Fruit fly (Drosophila melanogaster): ENCODE data around the gene CG15412.

DNA sequence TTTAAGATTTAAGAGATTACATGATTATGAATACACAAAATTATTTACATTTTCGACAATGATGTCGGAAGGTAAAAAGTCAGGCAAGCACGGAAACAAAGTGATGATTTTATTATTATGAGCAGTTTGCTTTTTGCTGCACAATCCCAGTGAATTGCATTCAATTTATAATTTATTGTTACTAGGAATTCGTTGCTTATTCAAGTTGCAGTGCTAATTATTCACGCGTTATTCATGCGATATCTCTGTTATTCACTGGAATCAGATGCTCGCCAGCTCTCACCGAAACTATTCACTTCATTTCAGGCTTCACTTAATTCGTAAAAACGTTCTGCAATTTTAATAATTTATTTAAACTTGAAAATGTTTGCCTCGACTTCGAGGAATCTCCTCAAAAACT is 21.7 kb downstream of the CG15412 start:
- TF ChIP-seq CTCF (optimal IDR thresholded peaks at IDR 0.05) (no peak), CG8478 (optimal IDR thresholded peaks at IDR 0.05) (no peak)
